Worm (Caenorhabditis elegans) whole organism, early embryonic: ENCODE data around the gene Y53C12A.8.

Source experiments
- ama-1 ChIP-seq: fragments of 150-350 bp; optimal IDR thresholded peaks from 2 replicates; lab custom pipeline; 2014
- ceh-13 ChIP-seq: fragments of 200-800 bp; sonication (Bioruptor generic); optimal IDR thresholded peaks from 2 replicates; lab custom pipeline; 2018; ENCODE audit warnings: mild to moderate bottlenecking, missing genetic modification characterization, missing compliant biosample characterization
- ets-7 ChIP-seq: sonication (generic microtip); optimal IDR thresholded peaks from 2 replicates; lab custom pipeline; 2016; ENCODE audit warnings: missing genotype, missing genetic modification characterization, missing compliant biosample characterization
- flt-1 ChIP-seq: fragments of 200-800 bp; sonication (Bioruptor generic); IDR thresholded peaks from 2 replicates; pipeline ENCODE4 v1.3.6; 2022; ENCODE audit warnings: missing genetic modification characterization, missing compliant biosample characterization
- hmbx-1 ChIP-seq: sonication (generic microtip); optimal IDR thresholded peaks from 2 replicates; lab custom pipeline; 2016; ENCODE audit warnings: mild to moderate bottlenecking, missing genetic modification characterization, missing compliant biosample characterization
- pes-1 ChIP-seq: fragments of 200-800 bp; sonication (Bioruptor generic); IDR thresholded peaks from 2 replicates; pipeline ENCODE4 v1.3.6; 2022; ENCODE audit warnings: missing genetic modification reagents, missing genetic modification characterization, missing compliant biosample characterization
- sea-1 ChIP-seq: fragments of 200-800 bp; sonication (Bioruptor generic); conservative IDR thresholded peaks from 2 replicates; pipeline ENCODE4 v1.3.6; 2022; ENCODE audit warnings: missing genetic modification characterization, missing compliant biosample characterization
- tbx-37 ChIP-seq: fragments of 200-800 bp; sonication (Bioruptor generic); conservative IDR thresholded peaks from 2 replicates; pipeline ENCODE4 v1.3.6; 2022; ENCODE audit warnings: missing genetic modification reagents, missing genetic modification characterization, missing compliant biosample characterization
- tra-4 ChIP-seq: sonication (generic microtip); optimal IDR thresholded peaks from 2 replicates; lab custom pipeline; 2017; ENCODE audit warnings: missing genetic modification characterization, missing compliant biosample characterization

DNA sequence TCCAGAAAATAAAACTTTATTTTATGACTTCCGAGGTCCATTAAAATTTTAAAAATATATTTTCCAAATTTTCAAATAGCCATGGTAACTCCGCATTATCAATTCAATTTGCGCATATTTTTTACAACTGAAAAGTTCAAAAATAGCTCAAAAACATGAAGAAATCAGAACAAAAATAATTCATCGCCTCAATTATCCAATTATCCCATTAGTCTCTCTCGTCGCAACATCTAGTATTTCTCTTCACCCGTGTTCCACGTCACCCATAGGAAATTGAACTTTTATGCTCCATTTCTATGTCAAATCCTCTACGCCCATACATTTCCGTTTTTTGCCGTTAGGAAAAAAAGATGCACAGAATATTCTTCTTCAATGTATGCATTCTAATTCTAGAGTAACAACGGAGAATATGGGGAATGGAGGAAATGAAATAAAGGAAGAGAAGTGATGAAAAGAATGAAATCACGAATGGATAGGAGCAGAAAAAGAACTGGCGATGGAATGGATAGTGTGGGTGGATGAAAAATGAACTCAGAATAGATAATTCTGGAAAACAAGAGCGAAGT, 10.1 kb downstream of the Y53C12A.8 start:
- TF ChIP-seq tra-4 (tag; lab: Kevin White, UChicago) (no peak), tbx-37 (GFP tag; lab: Robert Waterston, UW) (no peak), ceh-13 (GFP tag; lab: Kevin White, UChicago) (no peak), ama-1 (lab: Kevin White, UChicago) (no peak), flt-1 (GFP tag; lab: Robert Waterston, UW) (no peak), hmbx-1 (no peak), pes-1 (GFP tag; lab: Robert Waterston, UW) (no peak), ets-7 (tag; lab: Kevin White, UChicago) (no peak), sea-1 (GFP tag; lab: Robert Waterston, UW) (no peak)
